Worm (Caenorhabditis elegans): ENCODE data around the gene cka-1.

ce11 chrIV:9690644-9691043, 46.8 kb downstream of the cka-1 start, which contains the start of gene sdz-36:
- TF ChIP-seq C06A6.2 (GFP tag; conservative IDR thresholded peaks at IDR 0.05) (no peak), nhr-179 (tag; optimal IDR thresholded peaks at IDR 0.05) (no peak)

Data from whole organism, young adult.